Worm (Caenorhabditis elegans) whole organism, L1 larva: ENCODE measurements around the gene sec-22.

Experiments used
- Y116A8C.19 ChIP-seq: sonication (generic microtip); optimal IDR thresholded peaks from 2 replicates; lab custom pipeline; 2016; ENCODE audit warnings: missing compliant biosample characterization, missing genetic modification characterization, borderline replicate concordance
- alr-1 ChIP-seq: fragments of 200-800 bp; sonication (Bioruptor generic); optimal IDR thresholded peaks from 2 replicates; lab custom pipeline; 2018; ENCODE audit warnings: borderline replicate concordance, mild to moderate bottlenecking, missing genetic modification characterization, missing compliant biosample characterization
- blmp-1 ChIP-seq: fragments of 150-350 bp; optimal IDR thresholded peaks from 2 replicates; lab custom pipeline; 2014; ENCODE audit warnings: missing biosample characterization, missing genetic modification characterization
- ceh-63 ChIP-seq: fragments of 200-800 bp; sonication (Bioruptor generic); optimal IDR thresholded peaks from 2 replicates; lab custom pipeline; 2018; ENCODE audit warnings: mild to moderate bottlenecking, missing genetic modification characterization, missing compliant biosample characterization
- efl-1 ChIP-seq, 4 experiments: fragments of 150-350 bp; optimal IDR thresholded peaks in 3 of 4; peaks in 1 of 4; 1 replicate in 1 of 4; 2 replicates in 3 of 4; lab custom pipeline; 2014; ENCODE audit warnings: missing biosample characterization in 2 of 4, missing genetic modification characterization in 2 of 4, missing genetic modification reagents in 2 of 4
- egl-13 ChIP-seq: sonication (generic microtip); optimal IDR thresholded peaks from 2 replicates; lab custom pipeline; 2016; ENCODE audit warnings: missing genotype, missing genetic modification reagents, missing genetic modification characterization, missing compliant biosample characterization
- elt-2 ChIP-seq: sonication (generic microtip); optimal IDR thresholded peaks from 2 replicates; lab custom pipeline; 2016; ENCODE audit warnings: missing genetic modification characterization, mild to moderate bottlenecking, inconsistent platforms, missing compliant biosample characterization, missing genetic modification reagents
- elt-3 ChIP-seq, 6 experiments: fragments of 150-350 bp in 1 of 6; sonication (generic microtip); optimal IDR thresholded peaks; 2 replicates each; lab custom pipeline; 2017 to 2018; ENCODE audit warnings: missing biosample characterization in 6 of 6, missing genetic modification characterization in 6 of 6, inconsistent platforms in 1 of 6
- fkh-10 ChIP-seq: sonication (generic microtip); optimal IDR thresholded peaks from 2 replicates; lab custom pipeline; 2017; ENCODE audit warnings: missing biosample characterization, missing genetic modification reagents, missing genetic modification characterization
- fkh-4 ChIP-seq: sonication (generic microtip); optimal IDR thresholded peaks from 2 replicates; lab custom pipeline; 2016; ENCODE audit warnings: missing compliant biosample characterization, missing genetic modification characterization, borderline replicate concordance
- fos-1 ChIP-seq: fragments of 150-350 bp; optimal IDR thresholded peaks from 2 replicates; lab custom pipeline; 2014; ENCODE audit warnings: missing biosample characterization, missing genetic modification characterization
- grh-1 ChIP-seq: fragments of 200-800 bp; sonication (Bioruptor generic); IDR thresholded peaks from 2 replicates; pipeline ENCODE4 v1.3.6; 2022; ENCODE audit warnings: missing genetic modification reagents, missing genetic modification characterization, missing compliant biosample characterization
- hlh-4 ChIP-seq: sonication (generic microtip); optimal IDR thresholded peaks from 2 replicates; lab custom pipeline; 2016; ENCODE audit warnings: mild to moderate bottlenecking, missing genetic modification characterization, missing compliant biosample characterization
- hpl-2 ChIP-seq: fragments of 150-350 bp; optimal IDR thresholded peaks from 2 replicates; lab custom pipeline; 2014; ENCODE audit warnings: missing biosample characterization, missing genetic modification reagents, missing genetic modification characterization
- lin-13 ChIP-seq: fragments of 150-350 bp; optimal IDR thresholded peaks from 2 replicates; lab custom pipeline; 2014; ENCODE audit warnings: missing biosample characterization, missing genetic modification reagents, missing genetic modification characterization
- lin-14 ChIP-seq: fragments of 200-800 bp; sonication (Bioruptor generic); optimal IDR thresholded peaks from 2 replicates; lab custom pipeline; 2018; ENCODE audit warnings: mild to moderate bottlenecking, missing genetic modification characterization, moderate library complexity, missing compliant biosample characterization
- lin-15B ChIP-seq: fragments of 150-350 bp; sonication (generic microtip); optimal IDR thresholded peaks from 3 replicates; lab custom pipeline; 2014; ENCODE audit warnings: missing biosample characterization, missing genetic modification characterization
- lin-35 ChIP-seq, 2 experiments: fragments of 150-350 bp; optimal IDR thresholded peaks; 2 replicates each; lab custom pipeline; 2014; ENCODE audit warnings: missing biosample characterization in 2 of 2, missing genetic modification characterization in 2 of 2, missing genetic modification reagents in 2 of 2
- lin-39 ChIP-seq: fragments of 150-350 bp; optimal IDR thresholded peaks from 2 replicates; lab custom pipeline; 2014; ENCODE audit warnings: missing biosample characterization, missing genetic modification reagents, missing genetic modification characterization
- mdl-1 ChIP-seq, 2 experiments: fragments of 150-350 bp; optimal IDR thresholded peaks; 2 replicates each; lab custom pipeline; 2014 to 2017; ENCODE audit warnings: missing biosample characterization in 2 of 2, missing genetic modification characterization in 2 of 2, inconsistent platforms in 1 of 2
- mef-2 ChIP-seq: fragments of 150-350 bp; optimal IDR thresholded peaks from 2 replicates; lab custom pipeline; 2014; ENCODE audit warnings: missing biosample characterization, missing genetic modification characterization
- mep-1 ChIP-seq: fragments of 150-350 bp; optimal IDR thresholded peaks from 2 replicates; lab custom pipeline; 2014; ENCODE audit warnings: missing biosample characterization, missing genetic modification characterization
- nhr-12 ChIP-seq: sonication (generic microtip); optimal IDR thresholded peaks from 2 replicates; lab custom pipeline; 2017; ENCODE audit warnings: missing biosample characterization, missing genetic modification characterization
- nhr-19 ChIP-seq: fragments of 200-800 bp; sonication (Bioruptor generic); conservative IDR thresholded peaks from 2 replicates; pipeline ENCODE4 v1.3.6; 2022; ENCODE audit warnings: missing genetic modification characterization, missing compliant biosample characterization
- nhr-20 ChIP-seq: sonication (generic microtip); optimal IDR thresholded peaks from 2 replicates; lab custom pipeline; 2016; ENCODE audit warnings: mild to moderate bottlenecking, missing genetic modification characterization, missing compliant biosample characterization
- nhr-47 ChIP-seq: sonication (generic microtip); optimal IDR thresholded peaks from 2 replicates; lab custom pipeline; 2016; ENCODE audit warnings: mild to moderate bottlenecking, missing genetic modification characterization, moderate library complexity, missing compliant biosample characterization
- nhr-71 ChIP-seq: sonication (generic microtip); optimal IDR thresholded peaks from 2 replicates; lab custom pipeline; 2016; ENCODE audit warnings: mild to moderate bottlenecking, missing genetic modification characterization, moderate library complexity, missing compliant biosample characterization
- nhr-76 ChIP-seq: sonication (generic microtip); optimal IDR thresholded peaks from 2 replicates; lab custom pipeline; 2017; ENCODE audit warnings: missing biosample characterization, missing genetic modification characterization
- nhr-85 ChIP-seq: sonication (generic microtip); peaks from one replicate; lab custom pipeline; 2016; ENCODE audit warnings: missing genetic modification characterization, inconsistent platforms, missing compliant biosample characterization
- nhr-90 ChIP-seq: sonication (generic microtip); optimal IDR thresholded peaks from 2 replicates; lab custom pipeline; 2016; ENCODE audit warnings: mild to moderate bottlenecking, missing genetic modification characterization, missing compliant biosample characterization; ENCODE audit not compliant: poor library complexity
- pax-3 ChIP-seq: fragments of 200-800 bp; sonication (Bioruptor generic); optimal IDR thresholded peaks from 2 replicates; lab custom pipeline; 2018; ENCODE audit warnings: mild to moderate bottlenecking, missing genetic modification characterization, moderate library complexity, missing compliant biosample characterization
- skn-1 ChIP-seq: fragments of 150-350 bp; optimal IDR thresholded peaks from 2 replicates; lab custom pipeline; 2014; ENCODE audit warnings: missing biosample characterization, missing genetic modification characterization
- snpc-4 ChIP-seq: fragments of 150-350 bp; optimal IDR thresholded peaks from 2 replicates; lab custom pipeline; 2014; ENCODE audit warnings: missing biosample characterization, missing genetic modification characterization
- snu-23 ChIP-seq: sonication (generic microtip); optimal IDR thresholded peaks from 2 replicates; lab custom pipeline; 2016; ENCODE audit warnings: missing genetic modification characterization, missing compliant biosample characterization
- sox-4 ChIP-seq: sonication (generic microtip); optimal IDR thresholded peaks from 2 replicates; lab custom pipeline; 2016; ENCODE audit warnings: missing genetic modification characterization, missing compliant biosample characterization
- sptf-1 ChIP-seq: fragments of 150-350 bp; optimal IDR thresholded peaks from 2 replicates; lab custom pipeline; 2014; ENCODE audit warnings: missing biosample characterization, missing genetic modification characterization
- sup-37 ChIP-seq: fragments of 200-800 bp; sonication (Bioruptor generic); optimal IDR thresholded peaks from 2 replicates; lab custom pipeline; 2018; ENCODE audit warnings: mild to moderate bottlenecking, missing genetic modification characterization, missing compliant biosample characterization
- swsn-7 ChIP-seq: sonication (generic microtip); optimal IDR thresholded peaks from 2 replicates; lab custom pipeline; 2016; ENCODE audit warnings: missing genetic modification characterization, missing compliant biosample characterization
- tbx-2 ChIP-seq: sonication (generic microtip); optimal IDR thresholded peaks from 2 replicates; lab custom pipeline; 2016; ENCODE audit warnings: missing genetic modification characterization, missing compliant biosample characterization
- unc-130 ChIP-seq: fragments of 150-350 bp; optimal IDR thresholded peaks from 2 replicates; lab custom pipeline; 2017; ENCODE audit warnings: missing biosample characterization, missing genetic modification characterization, inconsistent platforms
- unc-62 ChIP-seq: fragments of 150-350 bp; optimal IDR thresholded peaks from 2 replicates; lab custom pipeline; 2014; ENCODE audit warnings: missing biosample characterization, missing genetic modification reagents, missing genetic modification characterization
- xbp-1 ChIP-seq: sonication (generic microtip); optimal IDR thresholded peaks from 2 replicates; lab custom pipeline; 2016; ENCODE audit warnings: missing genetic modification characterization, missing compliant biosample characterization
- zag-1 ChIP-seq: fragments of 150-350 bp; optimal IDR thresholded peaks from 2 replicates; lab custom pipeline; 2014; ENCODE audit warnings: missing biosample characterization, missing genetic modification characterization
- zip-4 ChIP-seq: fragments of 200-800 bp; sonication (Bioruptor generic); optimal IDR thresholded peaks from 2 replicates; lab custom pipeline; 2018; ENCODE audit warnings: mild to moderate bottlenecking, missing genetic modification characterization, moderate library complexity, missing compliant biosample characterization
- ztf-11 ChIP-seq, 2 experiments: sonication (generic microtip); optimal IDR thresholded peaks; 2 replicates each; lab custom pipeline; 2016 to 2017; ENCODE audit warnings: missing genetic modification characterization in 2 of 2, missing biosample characterization in 1 of 2, missing compliant biosample characterization in 1 of 2

sec-22 gene

ce11 chrX:1021835-1022311, 13.5 kb upstream of the sec-22 start (continued):
- TF ChIP-seq sup-37 (GFP tag; lab: Kevin White, UChicago) (no peak), xbp-1 (tag; lab: Kevin White, UChicago) (no peak), fkh-4 (tag; lab: Kevin White, UChicago) (no peak), nhr-90 (tag; lab: Kevin White, UChicago) (no peak), nhr-12 (tag; lab: Kevin White, UChicago) (no peak), snpc-4 (no peak), lin-15B (tag; lab: Kevin White, UChicago) (no peak), skn-1 (peak; percentile 35), ztf-11 (tag; optimal IDR thresholded peaks at IDR 0.05; lab: Kevin White, UChicago) (no peak), efl-1 (optimal IDR thresholded peaks at IDR 0.05; lab: Kevin White, UChicago) (no peak), efl-1 (GFP tag; optimal IDR thresholded peaks at IDR 0.05 in 1 of 2; lab: Kevin White, UChicago) (no peak)

- no peak for TF ChIP-seq zag-1 (tag; lab: Kevin White, UChicago)
- TF ChIP-seq sox-4 (tag; lab: Kevin White, UChicago): no peak
- TF ChIP-seq egl-13: no peak
- no peak for TF ChIP-seq swsn-7 (tag; lab: Kevin White, UChicago)
- TF ChIP-seq unc-62 (GFP tag; lab: Kevin White, UChicago): no peak
- no peak for TF ChIP-seq fos-1 (tag; lab: Kevin White, UChicago)
- no peak for TF ChIP-seq alr-1 (tag; lab: Kevin White, UChicago)
- TF ChIP-seq pax-3 (tag; lab: Kevin White, UChicago): no peak
- no peak for TF ChIP-seq nhr-85 (tag; lab: Kevin White, UChicago)
- TF ChIP-seq zip-4 (GFP tag; lab: Kevin White, UChicago): no peak
Measured at ce11 chrX:1025010-1025409, 10.3 kb upstream of the sec-22 start, which contains the start of gene F55A4.3. Gene F55A4.3, minus strand, starts transcription at chrX:1025110.

- TF ChIP-seq unc-130 (tag; lab: Kevin White, UChicago) (peak; percentile 53), lin-35 (GFP tag; optimal IDR thresholded peaks at IDR 0.05; lab: Kevin White, UChicago) (peak in 1 of 2 experiments; percentile 66), blmp-1 (peak; percentile 40), lin-13 (GFP tag; lab: Kevin White, UChicago) (no peak), nhr-47 (peak; percentile 32), nhr-19 (GFP tag; lab: Robert Waterston, UW) (peak; percentile 60), fkh-10 (GFP tag; lab: Kevin White, UChicago) (no peak), nhr-71 (peak; percentile 74), lin-39 (no peak), elt-2 (no peak), mep-1 (no peak), nhr-20 (tag; lab: Kevin White, UChicago) (peak; percentile 70), mef-2 (tag; lab: Kevin White, UChicago) (no peak), hpl-2 (GFP tag; lab: Kevin White, UChicago) (no peak), elt-3 (tag; optimal IDR thresholded peaks at IDR 0.05; lab: Kevin White, UChicago) (peak in 2 of 6 experiments; percentile 45 to 71), mdl-1 (tag; optimal IDR thresholded peaks at IDR 0.05; lab: Kevin White, UChicago) (peak in 1 of 2 experiments; percentile 62), sptf-1 (no peak), skn-1 (peak; percentile 83), lin-14 (GFP tag; lab: Kevin White, UChicago) (peak; percentile 71), grh-1 (GFP tag; lab: Robert Waterston, UW) (peak; percentile 12; the same call in 1 of the 2 replicates), nhr-85 (tag; lab: Kevin White, UChicago) (peak; percentile 87), nhr-76 (tag; lab: Kevin White, UChicago) (no peak), egl-13 (no peak), hlh-4 (tag; lab: Kevin White, UChicago) (no peak), ceh-63 (no peak), tbx-2 (tag; lab: Kevin White, UChicago) (peak; percentile 38), snu-23 (peak; percentile 57), nhr-90 (tag; lab: Kevin White, UChicago) (peak; percentile 26), Y116A8C.19 (tag; lab: Kevin White, UChicago) (no peak)
Measured at ce11 chrX:1026722-1027121, 8.6 kb upstream of the sec-22 start.
